Worm (Caenorhabditis elegans) whole organism, mixed stage, embryonic: ENCODE results near the gene C08F8.9.
"Not testable (repeated sequence)": the region's sequence is repeated elsewhere in the genome, so short reads cannot be mapped to it uniquely, and the experiment has no call there.

Experiments
- M03D4.4 ChIP-seq: sonication (generic microtip); optimal IDR thresholded peaks from 2 replicates; lab custom pipeline; 2017; ENCODE audit warnings: mild to moderate bottlenecking, missing genetic modification characterization, missing compliant biosample characterization
- bed-3 ChIP-seq: fragments of 200-800 bp; sonication (Bioruptor generic); optimal IDR thresholded peaks from 3 replicates; lab custom pipeline; 2018; ENCODE audit warnings: mild to moderate bottlenecking, missing genetic modification characterization, moderate library complexity, missing compliant biosample characterization
- blmp-1 ChIP-seq: fragments of 150-350 bp; optimal IDR thresholded peaks from 2 replicates; lab custom pipeline; 2014; ENCODE audit warnings: missing biosample characterization, missing genetic modification characterization
- ceh-39 ChIP-seq: fragments of 150-350 bp; optimal IDR thresholded peaks from 2 replicates; lab custom pipeline; 2014; ENCODE audit warnings: missing biosample characterization, missing genetic modification characterization
- ceh-83 ChIP-seq: fragments of 200-800 bp; sonication (Bioruptor generic); optimal IDR thresholded peaks from 2 replicates; lab custom pipeline; 2018; ENCODE audit warnings: mild to moderate bottlenecking, missing genetic modification characterization, missing compliant biosample characterization
- ces-1 ChIP-seq: fragments of 150-350 bp; optimal IDR thresholded peaks from 2 replicates; lab custom pipeline; 2014; ENCODE audit warnings: missing biosample characterization, missing genetic modification reagents, missing genetic modification characterization
- cnd-1 ChIP-seq: fragments of 200-800 bp; sonication (Bioruptor generic); optimal IDR thresholded peaks from 2 replicates; lab custom pipeline; 2018; ENCODE audit warnings: mild to moderate bottlenecking, missing genetic modification characterization, missing compliant biosample characterization
- elt-1 ChIP-seq: sonication (generic microtip); optimal IDR thresholded peaks from 2 replicates; lab custom pipeline; 2017; ENCODE audit warnings: missing genetic modification characterization, mild to moderate bottlenecking, missing compliant biosample characterization, antibody characterized with exemption, moderate library complexity, borderline replicate concordance; ENCODE audit not compliant: insufficient read depth
- elt-3 ChIP-seq: fragments of 150-350 bp; optimal IDR thresholded peaks from 2 replicates; lab custom pipeline; 2014; ENCODE audit warnings: missing biosample characterization, missing genetic modification characterization
- flh-1 ChIP-seq: fragments of 200-800 bp; sonication (Bioruptor generic); optimal IDR thresholded peaks from 2 replicates; lab custom pipeline; 2018; ENCODE audit warnings: mild to moderate bottlenecking, missing genetic modification characterization, moderate library complexity, missing compliant biosample characterization
- ham-2 ChIP-seq: fragments of 200-800 bp; sonication (Bioruptor generic); optimal IDR thresholded peaks from 2 replicates; lab custom pipeline; 2018; ENCODE audit warnings: mild to moderate bottlenecking, missing genetic modification characterization, missing compliant biosample characterization
- lin-13 ChIP-seq: fragments of 150-350 bp; optimal IDR thresholded peaks from 2 replicates; lab custom pipeline; 2014; ENCODE audit warnings: missing biosample characterization, missing genetic modification characterization
- lin-32 ChIP-seq: fragments of 200-800 bp; sonication (Bioruptor generic); optimal IDR thresholded peaks from 2 replicates; lab custom pipeline; 2018; ENCODE audit warnings: mild to moderate bottlenecking, missing genetic modification characterization, missing compliant biosample characterization
- lsy-2 ChIP-seq: fragments of 150-350 bp; optimal IDR thresholded peaks from 2 replicates; lab custom pipeline; 2014; ENCODE audit warnings: missing biosample characterization, missing genetic modification characterization
- mab-5 ChIP-seq: fragments of 150-350 bp; optimal IDR thresholded peaks from 2 replicates; lab custom pipeline; 2014; ENCODE audit warnings: missing biosample characterization, missing genetic modification characterization
- mep-1 ChIP-seq: fragments of 150-350 bp; optimal IDR thresholded peaks from 2 replicates; lab custom pipeline; 2017; ENCODE audit warnings: missing biosample characterization, missing genetic modification reagents, missing genetic modification characterization, inconsistent platforms
- mls-2 ChIP-seq: sonication (generic microtip); optimal IDR thresholded peaks from 2 replicates; lab custom pipeline; 2016; ENCODE audit warnings: mild to moderate bottlenecking, missing genetic modification characterization, moderate library complexity, missing compliant biosample characterization
- nhr-12 ChIP-seq: fragments of 150-350 bp; optimal IDR thresholded peaks from 2 replicates; lab custom pipeline; 2014; ENCODE audit warnings: missing biosample characterization, missing genetic modification characterization
- nhr-2 ChIP-seq: fragments of 150-350 bp; optimal IDR thresholded peaks from 2 replicates; lab custom pipeline; 2014; ENCODE audit warnings: missing biosample characterization, missing genetic modification characterization
- nhr-237 ChIP-seq: fragments of 150-350 bp; optimal IDR thresholded peaks from 2 replicates; lab custom pipeline; 2014; ENCODE audit warnings: missing biosample characterization, missing genetic modification characterization
- nhr-28 ChIP-seq: fragments of 150-350 bp; optimal IDR thresholded peaks from 2 replicates; lab custom pipeline; 2014; ENCODE audit warnings: missing biosample characterization, missing genetic modification characterization
- nhr-76 ChIP-seq: sonication (generic microtip); optimal IDR thresholded peaks from 2 replicates; lab custom pipeline; 2017; ENCODE audit warnings: missing biosample characterization, missing genetic modification characterization
- sem-2 ChIP-seq: fragments of 200-800 bp; sonication (Bioruptor generic); optimal IDR thresholded peaks from 2 replicates; lab custom pipeline; 2018; ENCODE audit warnings: mild to moderate bottlenecking, missing genetic modification characterization, missing compliant biosample characterization
- snpc-4 ChIP-seq: fragments of 150-350 bp; optimal IDR thresholded peaks from 2 replicates; lab custom pipeline; 2014; ENCODE audit warnings: missing biosample characterization, missing genetic modification characterization
- sptf-1 ChIP-seq: sonication (generic microtip); optimal IDR thresholded peaks from 2 replicates; lab custom pipeline; 2017; ENCODE audit warnings: mild to moderate bottlenecking, missing genetic modification characterization, moderate library complexity, missing compliant biosample characterization
- tbx-8 ChIP-seq: fragments of 200-800 bp; sonication (Bioruptor generic); optimal IDR thresholded peaks from 2 replicates; lab custom pipeline; 2018; ENCODE audit warnings: mild to moderate bottlenecking, missing genetic modification characterization, moderate library complexity, missing compliant biosample characterization
- unc-120 ChIP-seq: sonication (generic microtip); optimal IDR thresholded peaks from 2 replicates; lab custom pipeline; 2017; ENCODE audit warnings: missing genetic modification characterization, missing compliant biosample characterization; ENCODE audit not compliant: poor library complexity, severe bottlenecking
- unc-39 ChIP-seq: fragments of 150-350 bp; optimal IDR thresholded peaks from 2 replicates; lab custom pipeline; 2014; ENCODE audit warnings: missing biosample characterization, missing genetic modification characterization
- unc-62 ChIP-seq: fragments of 150-350 bp; optimal IDR thresholded peaks from 2 replicates; lab custom pipeline; 2014; ENCODE audit warnings: missing biosample characterization, missing genetic modification reagents, missing genetic modification characterization
- zip-8 ChIP-seq: fragments of 150-350 bp; optimal IDR thresholded peaks from 2 replicates; lab custom pipeline; 2014; ENCODE audit warnings: missing biosample characterization, missing genetic modification characterization
- ztf-11 ChIP-seq: fragments of 150-350 bp; optimal IDR thresholded peaks from 2 replicates; lab custom pipeline; 2014; ENCODE audit warnings: missing biosample characterization, missing genetic modification characterization

Gene C08F8.9

DNA sequence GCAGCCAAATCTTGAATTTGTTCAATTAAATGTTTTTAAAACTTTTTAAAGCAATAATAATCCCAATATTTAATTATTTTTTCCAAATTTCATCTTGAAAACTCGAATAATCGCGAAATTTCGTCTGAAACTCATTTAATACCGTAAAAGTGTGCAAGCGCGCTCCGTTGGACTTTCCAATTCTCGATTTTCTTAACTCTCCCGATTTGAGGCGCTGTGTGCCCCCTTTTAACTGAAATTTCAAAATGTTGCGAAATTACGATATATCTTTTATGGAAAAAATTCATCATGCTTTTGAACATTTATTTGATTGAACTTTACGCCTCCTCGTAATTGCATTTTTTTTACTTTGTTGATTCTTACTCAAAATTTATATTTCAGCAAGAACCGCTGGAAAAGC lies 24.0 kb upstream of the C08F8.9 start, which contains the start of gene R07H5.11:
Gene R07H5.11 (plus strand): TSS at position 380 of the 400 bp plus-strand sequence.
- TF ChIP-seq ham-2 (GFP tag; lab: Kevin White, UChicago); sptf-1 (tag; lab: Kevin White, UChicago); zip-8: not testable (repeated sequence)

DNA sequence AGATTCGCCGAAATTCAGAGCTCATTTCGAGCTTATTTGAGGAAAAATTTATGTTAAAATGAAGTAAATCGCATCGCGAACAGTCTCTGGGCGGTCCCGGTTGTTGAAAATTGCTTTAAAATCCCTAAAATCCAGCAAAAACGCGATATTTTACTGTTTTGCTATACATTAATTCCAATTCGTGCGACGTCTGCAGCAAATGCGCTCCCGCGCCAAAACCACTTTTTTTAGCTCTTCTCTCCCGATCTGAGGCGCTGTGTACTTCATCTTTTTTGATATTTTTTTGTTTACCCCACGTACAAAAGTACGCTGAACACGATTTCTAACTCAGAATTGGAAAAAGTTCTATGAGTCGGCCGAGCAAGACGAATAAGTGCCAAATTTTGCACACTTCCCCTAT lies 20.6 kb upstream of the C08F8.9 start, which contains the start of gene R07H5.16:
Gene R07H5.16 (plus strand): TSS at position 348 of the 400 bp plus-strand sequence.
- TF ChIP-seq lin-13; ceh-83 (GFP tag; lab: Kevin White, UChicago); mab-5 (tag; lab: Kevin White, UChicago): not testable (repeated sequence)

DNA sequence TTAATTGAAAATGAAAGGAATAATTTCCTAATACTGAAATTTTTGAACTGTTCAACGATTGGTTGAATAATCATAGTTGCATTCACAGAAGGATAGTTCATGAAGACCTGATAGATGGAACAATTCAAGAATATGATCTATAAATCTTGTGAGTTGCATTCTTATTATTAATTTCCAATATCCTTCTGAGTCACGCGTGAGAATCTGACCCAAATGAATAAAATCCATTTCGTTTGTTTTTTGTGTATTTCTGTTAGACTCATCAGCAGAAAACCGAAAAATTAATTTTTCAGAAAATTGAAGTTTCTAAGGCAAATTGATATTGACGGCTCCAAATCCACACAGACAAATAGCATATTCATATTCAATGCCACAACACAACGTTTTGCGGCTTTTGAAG lies 11.0 kb upstream of the C08F8.9 start, which contains the start of gene fbxb-79:
Gene fbxb-79 (minus strand): TSS at position 101 of the 400 bp plus-strand sequence.
- TF ChIP-seq bed-3 (GFP tag; lab: Kevin White, UChicago), result no peak

DNA sequence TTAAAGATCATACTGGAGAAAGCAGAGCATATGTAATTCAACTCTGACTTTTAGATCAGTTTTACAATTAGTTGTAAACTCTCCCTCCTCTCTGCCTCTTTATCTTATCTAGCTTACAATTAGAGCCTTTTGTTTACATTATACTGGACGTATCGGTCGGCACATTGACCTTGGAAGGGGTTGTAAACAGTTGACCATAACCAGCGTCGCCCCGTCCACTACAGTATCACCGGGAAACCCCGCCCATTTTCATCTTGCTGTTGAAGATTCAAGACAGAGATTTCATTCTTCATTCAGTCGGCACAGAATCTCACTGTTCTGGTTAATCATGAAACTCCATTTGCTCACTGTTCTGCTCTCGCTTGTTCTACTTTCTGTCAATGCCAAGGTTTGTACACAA lies 8.3 kb upstream of the C08F8.9 start, which contains the start of gene sdz-27:
Gene sdz-27 (plus strand): TSS at position 301 of the 400 bp plus-strand sequence.
- no peak for TF ChIP-seq flh-1 (GFP tag; lab: Kevin White, UChicago)
- no peak for TF ChIP-seq nhr-12 (tag; lab: Kevin White, UChicago)
- TF ChIP-seq zip-8, result no peak
- TF ChIP-seq sptf-1 (tag; lab: Kevin White, UChicago), result no peak
- TF ChIP-seq lin-32, result no peak
- TF ChIP-seq cnd-1 (tag; lab: Kevin White, UChicago), result no peak
- no peak for TF ChIP-seq elt-3 (tag; lab: Kevin White, UChicago)
- no peak for TF ChIP-seq lin-13
- no peak for TF ChIP-seq mls-2
- TF ChIP-seq, all 35 proteins: peak for 0

DNA sequence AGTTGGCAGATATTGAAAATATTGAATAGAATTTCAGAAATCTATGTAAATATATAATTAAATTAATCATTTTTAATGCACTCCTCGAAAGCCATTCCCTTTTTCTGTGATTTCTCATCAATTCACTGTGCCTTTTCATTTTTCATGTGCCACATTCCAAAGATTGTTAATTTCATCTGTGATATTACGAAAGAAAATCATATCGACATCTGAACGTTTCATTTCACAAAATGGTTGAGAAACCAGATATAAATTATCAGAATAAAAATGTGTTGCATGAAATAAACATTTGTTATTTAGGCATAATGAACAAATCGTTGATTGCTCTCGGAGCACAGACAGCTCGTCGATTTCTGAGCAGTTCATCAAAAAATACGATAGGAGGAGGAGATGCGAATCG lies 5.6 kb upstream of the C08F8.9 start, which contains the start of gene nuaf-3:
Gene nuaf-3 (plus strand): TSS at position 301 of the 400 bp plus-strand sequence.
- no peak for TF ChIP-seq ztf-11
- TF ChIP-seq cnd-1 (tag; lab: Kevin White, UChicago), result no peak
- TF ChIP-seq nhr-2 (tag; lab: Kevin White, UChicago), result no peak
- no peak for TF ChIP-seq unc-120 (tag; lab: Kevin White, UChicago)
- TF ChIP-seq zip-8, result no peak
- TF ChIP-seq mep-1 (tag; lab: Kevin White, UChicago), result no peak
- TF ChIP-seq lsy-2 (tag; lab: Kevin White, UChicago), result no peak
- TF ChIP-seq unc-39 (tag; lab: Kevin White, UChicago), result no peak
- no peak for TF ChIP-seq elt-1 (tag; lab: Kevin White, UChicago)
- no peak for TF ChIP-seq elt-3 (tag; lab: Kevin White, UChicago)
- no peak for TF ChIP-seq flh-1 (GFP tag; lab: Kevin White, UChicago)
- TF ChIP-seq tbx-8 (GFP tag; lab: Kevin White, UChicago), result no peak
- no peak for TF ChIP-seq ces-1

DNA sequence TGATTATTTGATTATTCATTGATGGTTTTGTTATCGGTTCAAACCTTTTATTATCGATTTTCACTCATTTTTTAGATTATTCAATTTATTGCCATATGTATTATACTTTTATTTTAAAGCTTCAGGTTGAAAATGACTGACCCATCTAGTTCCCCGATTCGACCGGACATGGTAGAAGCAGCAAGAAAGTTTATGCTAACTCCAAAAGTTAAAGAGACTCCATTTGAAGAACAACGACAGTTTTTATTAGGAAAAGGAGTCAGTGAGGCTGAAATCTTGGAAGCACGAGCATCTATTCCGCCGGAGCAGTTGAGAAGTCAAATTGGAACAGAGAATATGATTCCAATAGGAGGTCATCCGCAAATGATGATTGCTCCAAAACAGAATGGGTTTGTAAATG lies 4.6 kb upstream of the C08F8.9 start, which contains the start of gene prx-14:
Gene prx-14 (plus strand): TSS at position 120 of the 400 bp plus-strand sequence.
- TF ChIP-seq bed-3 (GFP tag; lab: Kevin White, UChicago) (no peak), ceh-39 (no peak), mab-5 (tag; lab: Kevin White, UChicago) (no peak), unc-39 (tag; lab: Kevin White, UChicago) (no peak), sem-2 (GFP tag; lab: Kevin White, UChicago) (no peak), M03D4.4 (tag; lab: Kevin White, UChicago) (no peak), nhr-76 (no peak), unc-62 (no peak), nhr-237 (tag; lab: Kevin White, UChicago) (no peak), nhr-28 (tag; lab: Kevin White, UChicago) (no peak), mls-2 (no peak), blmp-1 (tag; lab: Kevin White, UChicago) (no peak), ztf-11 (no peak), snpc-4 (tag; lab: Kevin White, UChicago) (no peak), nhr-12 (tag; lab: Kevin White, UChicago) (no peak), cnd-1 (tag; lab: Kevin White, UChicago) (no peak), lin-32 (no peak)
